Worm (Caenorhabditis elegans) whole organism, young adult: ENCODE data around the gene rpc-2.
A peak's percentile ranks its signal among the peaks of the same experiment; 100 is the strongest.

Source experiments
- C06A6.2 ChIP-seq: fragments of 200-800 bp; sonication (Bioruptor generic); conservative IDR thresholded peaks from 2 replicates; pipeline ENCODE4 v1.3.6; 2022; ENCODE audit warnings: missing genetic modification characterization, missing compliant biosample characterization
- F22D6.2 ChIP-seq: sonication (generic microtip); optimal IDR thresholded peaks from 2 replicates; lab custom pipeline; 2016; ENCODE audit warnings: mild to moderate bottlenecking, missing genetic modification characterization, missing compliant biosample characterization
- F33H1.4 ChIP-seq: fragments of 200-800 bp; sonication (Bioruptor generic); IDR thresholded peaks from 2 replicates; pipeline ENCODE4 v1.3.6; 2022; ENCODE audit warnings: missing genetic modification reagents, missing genetic modification characterization, missing compliant biosample characterization
- F39B2.1 ChIP-seq: fragments of 200-800 bp; sonication (Bioruptor generic); IDR thresholded peaks from 2 replicates; pipeline ENCODE4 v1.3.6; 2022; ENCODE audit warnings: missing genetic modification reagents, missing genetic modification characterization, missing compliant biosample characterization
- F49E8.2 ChIP-seq: sonication (generic microtip); optimal IDR thresholded peaks from 3 replicates; lab custom pipeline; 2017; ENCODE audit warnings: missing genetic modification characterization, mild to moderate bottlenecking, missing compliant biosample characterization, antibody characterized with exemption, moderate library complexity; ENCODE audit not compliant: insufficient read depth
- F52B5.7 ChIP-seq: sonication (generic microtip); optimal IDR thresholded peaks from 2 replicates; lab custom pipeline; 2016; ENCODE audit warnings: mild to moderate bottlenecking, missing genetic modification characterization, missing compliant biosample characterization
- F57C9.4 ChIP-seq: sonication (generic microtip); optimal IDR thresholded peaks from 2 replicates; lab custom pipeline; 2017; ENCODE audit warnings: mild to moderate bottlenecking, missing genetic modification characterization, missing compliant biosample characterization
- K11D2.4 ChIP-seq: fragments of 200-800 bp; sonication (Bioruptor generic); IDR thresholded peaks from 2 replicates; pipeline ENCODE4 v1.3.6; 2022; ENCODE audit warnings: missing genetic modification reagents, missing genetic modification characterization, missing compliant biosample characterization
- T26A5.8 ChIP-seq: sonication (generic microtip); optimal IDR thresholded peaks from 2 replicates; lab custom pipeline; 2016; ENCODE audit warnings: missing genetic modification characterization, missing compliant biosample characterization
- Y53F4B.3 ChIP-seq: fragments of 200-800 bp; sonication (Bioruptor generic); IDR thresholded peaks from 2 replicates; pipeline ENCODE4 v1.3.6; 2022; ENCODE audit warnings: missing genetic modification reagents, missing genetic modification characterization, missing compliant biosample characterization
- aptf-2 ChIP-seq: fragments of 200-800 bp; sonication (Bioruptor generic); conservative IDR thresholded peaks from 2 replicates; pipeline ENCODE4 v1.3.6; 2022; ENCODE audit warnings: missing genetic modification reagents, missing genetic modification characterization, missing compliant biosample characterization
- athp-1 ChIP-seq: sonication (generic microtip); optimal IDR thresholded peaks from 2 replicates; lab custom pipeline; 2017; ENCODE audit warnings: mild to moderate bottlenecking, missing genetic modification characterization, missing compliant biosample characterization
- cebp-1 ChIP-seq, 2 experiments: fragments of 200-800 bp in 1 of 2; sonication (Bioruptor generic) in 1 of 2; sonication (generic microtip) in 1 of 2; IDR thresholded peaks in 1 of 2; optimal IDR thresholded peaks in 1 of 2; 2 replicates each; pipeline versions ENCODE4 v1.3.6 to Lab custom; 2017 to 2022; ENCODE audit warnings: missing compliant biosample characterization in 2 of 2, missing genetic modification characterization in 2 of 2, mild to moderate bottlenecking in 1 of 2, missing genetic modification reagents in 1 of 2, moderate library complexity in 1 of 2
- ceh-100 ChIP-seq: fragments of 200-800 bp; sonication (Bioruptor generic); IDR thresholded peaks from 2 replicates; pipeline ENCODE4 v1.3.6; 2022; ENCODE audit warnings: missing genetic modification reagents, missing genetic modification characterization, missing compliant biosample characterization
- ceh-40 ChIP-seq: fragments of 200-800 bp; sonication (Bioruptor generic); IDR thresholded peaks from 2 replicates; pipeline ENCODE4 v1.3.6; 2022; ENCODE audit warnings: missing genetic modification characterization, missing compliant biosample characterization
- die-1 ChIP-seq: sonication (generic microtip); optimal IDR thresholded peaks from 2 replicates; lab custom pipeline; 2016; ENCODE audit warnings: missing genotype, mild to moderate bottlenecking, missing genetic modification characterization, missing compliant biosample characterization
- dox-1 ChIP-seq: fragments of 200-800 bp; sonication (Bioruptor generic); IDR thresholded peaks from 2 replicates; pipeline ENCODE4 v1.3.6; 2022; ENCODE audit warnings: missing genetic modification reagents, missing genetic modification characterization, missing compliant biosample characterization
- dpff-1 ChIP-seq: sonication (generic microtip); optimal IDR thresholded peaks from 2 replicates; lab custom pipeline; 2017; ENCODE audit warnings: mild to moderate bottlenecking, missing genetic modification characterization, missing compliant biosample characterization
- efl-1 ChIP-seq: fragments of 150-350 bp; optimal IDR thresholded peaks from 2 replicates; lab custom pipeline; 2014; ENCODE audit warnings: missing biosample characterization, missing genetic modification reagents, missing genetic modification characterization
- ekl-4 ChIP-seq: fragments of 200-800 bp; sonication (Bioruptor generic); IDR thresholded peaks from 2 replicates; pipeline ENCODE4 v1.3.6; 2022; ENCODE audit warnings: missing genetic modification reagents, missing genetic modification characterization, missing compliant biosample characterization
- hlh-26 ChIP-seq: fragments of 200-800 bp; sonication (Bioruptor generic); conservative IDR thresholded peaks from 2 replicates; pipeline ENCODE4 v1.3.6; 2022; ENCODE audit warnings: missing genetic modification reagents, missing genetic modification characterization, missing compliant biosample characterization
- hsf-1 ChIP-seq: fragments of 200-800 bp; sonication (Bioruptor generic); IDR thresholded peaks from 2 replicates; pipeline ENCODE4 v1.3.6; 2022; ENCODE audit warnings: missing genetic modification reagents, missing genetic modification characterization, missing compliant biosample characterization
- lin-35 ChIP-seq, 3 experiments: fragments of 150-350 bp in 2 of 3; sonication (generic microtip) in 1 of 3; optimal IDR thresholded peaks; 2 replicates each; lab custom pipeline; 2014 to 2018; ENCODE audit warnings: missing biosample characterization in 3 of 3, missing genetic modification characterization in 3 of 3, missing genetic modification reagents in 3 of 3
- lsl-1 ChIP-seq: fragments of 200-800 bp; sonication (Bioruptor generic); optimal IDR thresholded peaks from 2 replicates; lab custom pipeline; 2018; ENCODE audit warnings: mild to moderate bottlenecking, missing genetic modification characterization, moderate library complexity, missing compliant biosample characterization
- madf-6 ChIP-seq: fragments of 200-800 bp; sonication (Bioruptor generic); IDR thresholded peaks from 2 replicates; pipeline ENCODE4 v1.3.6; 2022; ENCODE audit warnings: missing genetic modification reagents, missing genetic modification characterization, missing compliant biosample characterization
- madf-8 ChIP-seq: fragments of 200-800 bp; sonication (Bioruptor generic); conservative IDR thresholded peaks from 2 replicates; pipeline ENCODE4 v1.3.6; 2022; ENCODE audit warnings: missing genetic modification reagents, missing genetic modification characterization, missing compliant biosample characterization
- mcd-1 ChIP-seq: fragments of 200-800 bp; sonication (Bioruptor generic); IDR thresholded peaks from 2 replicates; pipeline ENCODE4 v1.3.6; 2022; ENCODE audit warnings: missing genetic modification reagents, missing genetic modification characterization, missing compliant biosample characterization
- mxl-1 ChIP-seq: sonication (generic microtip); optimal IDR thresholded peaks from 2 replicates; lab custom pipeline; 2016; ENCODE audit warnings: missing genetic modification characterization, missing compliant biosample characterization
- nhr-27 ChIP-seq: fragments of 200-800 bp; sonication (Bioruptor generic); optimal IDR thresholded peaks from 2 replicates; lab custom pipeline; 2018; ENCODE audit warnings: mild to moderate bottlenecking, missing genetic modification characterization, moderate library complexity, missing compliant biosample characterization
- nhr-80 ChIP-seq: sonication (generic microtip); optimal IDR thresholded peaks from 2 replicates; lab custom pipeline; 2016; ENCODE audit warnings: missing genetic modification characterization, missing compliant biosample characterization
- nhr-90 ChIP-seq: sonication (generic microtip); optimal IDR thresholded peaks from 2 replicates; lab custom pipeline; 2016; ENCODE audit warnings: missing genotype, mild to moderate bottlenecking, missing genetic modification characterization, missing compliant biosample characterization
- pha-4 ChIP-seq: fragments of 150-350 bp; sonication (generic microtip); optimal IDR thresholded peaks from 2 replicates; lab custom pipeline; 2014; ENCODE audit warnings: missing biosample characterization, missing genetic modification reagents, missing genetic modification characterization
- rcor-1 ChIP-seq: fragments of 200-800 bp; sonication (Bioruptor generic); IDR thresholded peaks from 2 replicates; pipeline ENCODE4 v1.3.6; 2022; ENCODE audit warnings: missing genetic modification reagents, missing genetic modification characterization, missing compliant biosample characterization
- rec-8 ChIP-seq, 2 experiments: sonication (generic microtip); optimal IDR thresholded peaks; 2 replicates each; lab custom pipeline; 2016; ENCODE audit warnings: mild to moderate bottlenecking in 2 of 2, missing genetic modification characterization in 2 of 2, missing genetic modification reagents in 2 of 2, missing genotype in 2 of 2, missing biosample characterization in 1 of 2, missing compliant biosample characterization in 1 of 2, moderate library complexity in 1 of 2
- snpc-1.3 ChIP-seq: sonication (generic microtip); optimal IDR thresholded peaks from 2 replicates; lab custom pipeline; 2017; ENCODE audit warnings: missing genetic modification characterization, mild to moderate bottlenecking, missing compliant biosample characterization, antibody characterized with exemption, moderate library complexity, missing genotype, missing genetic modification reagents; ENCODE audit not compliant: insufficient read depth
- somi-1 ChIP-seq: fragments of 200-800 bp; sonication (Bioruptor generic); optimal IDR thresholded peaks from 2 replicates; lab custom pipeline; 2018; ENCODE audit warnings: mild to moderate bottlenecking, missing genetic modification characterization, missing compliant biosample characterization
- sptf-2 ChIP-seq: fragments of 200-800 bp; sonication (Bioruptor generic); optimal IDR thresholded peaks from 2 replicates; lab custom pipeline; 2018; ENCODE audit warnings: mild to moderate bottlenecking, missing genetic modification characterization, missing compliant biosample characterization
- tbx-9 ChIP-seq: sonication (generic microtip); optimal IDR thresholded peaks from 2 replicates; lab custom pipeline; 2016; ENCODE audit warnings: borderline replicate concordance, missing genetic modification characterization, inconsistent platforms, missing compliant biosample characterization
- xnd-1 ChIP-seq: sonication (generic microtip); optimal IDR thresholded peaks from 2 replicates; lab custom pipeline; 2016; ENCODE audit warnings: missing genotype, missing genetic modification reagents, missing genetic modification characterization, missing compliant biosample characterization
- zfh-2 ChIP-seq: fragments of 200-800 bp; sonication (Bioruptor generic); conservative IDR thresholded peaks from 2 replicates; pipeline ENCODE4 v1.3.6; 2022; ENCODE audit warnings: missing genetic modification reagents, missing genetic modification characterization, missing compliant biosample characterization
- ztf-6 ChIP-seq: fragments of 200-800 bp; sonication (Bioruptor generic); IDR thresholded peaks from 2 replicates; pipeline ENCODE4 v1.3.6; 2022; ENCODE audit warnings: missing genetic modification reagents, missing genetic modification characterization, missing compliant biosample characterization

The rpc-2 gene

ce11 chrIII:5521930-5522329 lies 35.2 kb upstream of the rpc-2 start, which contains the start of gene D1044.4:
D1044.4 (minus strand) TSS chrIII:5522030.
- TF ChIP-seq rcor-1 (GFP tag; lab: Robert Waterston, UW) (no peak), F57C9.4 (tag; lab: Kevin White, UChicago) (no peak), rec-8 (tag; optimal IDR thresholded peaks at IDR 0.05; lab: Kevin White, UChicago) (no peak), sptf-2 (GFP tag; lab: Kevin White, UChicago) (no peak), ekl-4 (GFP tag; lab: Robert Waterston, UW) (no peak), dox-1 (no peak), hlh-26 (GFP tag; lab: Robert Waterston, UW) (no peak), cebp-1 (GFP tag; IDR thresholded peaks at IDR 0.05; lab: Robert Waterston, UW) (no peak), cebp-1 (tag; optimal IDR thresholded peaks at IDR 0.05; lab: Kevin White, UChicago) (no peak), die-1 (tag; lab: Kevin White, UChicago) (no peak), ceh-100 (GFP tag; lab: Robert Waterston, UW) (no peak), tbx-9 (tag; lab: Kevin White, UChicago) (no peak), mxl-1 (tag; lab: Kevin White, UChicago) (no peak), T26A5.8 (tag; lab: Kevin White, UChicago) (no peak), F22D6.2 (tag; lab: Kevin White, UChicago) (no peak), K11D2.4 (GFP tag; lab: Robert Waterston, UW) (no peak), aptf-2 (GFP tag; lab: Robert Waterston, UW) (no peak), nhr-90 (no peak), F39B2.1 (GFP tag; lab: Robert Waterston, UW) (no peak), somi-1 (GFP tag; lab: Kevin White, UChicago) (no peak), nhr-27 (tag; lab: Kevin White, UChicago) (no peak)

- TF ChIP-seq F52B5.7 (tag; lab: Kevin White, UChicago) (no peak), ceh-40 (GFP tag; lab: Robert Waterston, UW) (no peak), lsl-1 (GFP tag; lab: Kevin White, UChicago) (no peak), nhr-80 (tag; lab: Kevin White, UChicago) (no peak), C06A6.2 (no peak)
These were observed 31.2 kb upstream of the rpc-2 start, which contains the start of gene dex-1 for ce11 chrIII:5525973-5526372. dex-1 (plus strand) TSS chrIII:5526104.

- TF ChIP-seq madf-8 (GFP tag; lab: Robert Waterston, UW) = 0 out of 2 replicates have a peak, but pooled peaks have one; percentile 10
- TF ChIP-seq xnd-1 = peak; percentile 6
- peak; percentile 79 for TF ChIP-seq madf-6 (GFP tag; lab: Robert Waterston, UW)
- TF ChIP-seq lin-35 (GFP tag; optimal IDR thresholded peaks at IDR 0.05; lab: Kevin White, UChicago) = no peak
- TF ChIP-seq nhr-27 (tag; lab: Kevin White, UChicago) = no peak
- TF ChIP-seq hsf-1 (GFP tag; lab: Robert Waterston, UW) = no peak
- peak; percentile 67 for TF ChIP-seq F49E8.2 (tag; lab: Kevin White, UChicago)
- TF ChIP-seq efl-1 = peak; percentile 80
- TF ChIP-seq F33H1.4 (GFP tag; lab: Robert Waterston, UW) = 0 out of 2 replicates have a peak, but pooled peaks have one; percentile 38
These were observed 15.4 kb upstream of the rpc-2 start for ce11 chrIII:5541777-5542176.

ce11 chrIII:5543050-5543449 lies 14.1 kb upstream of the rpc-2 start, which contains the start of gene D1044.6:
D1044.6 (minus strand) TSS chrIII:5543177.
- no peak for TF ChIP-seq ztf-6
- TF ChIP-seq rcor-1 (GFP tag; lab: Robert Waterston, UW) = no peak
- no peak for TF ChIP-seq dpff-1
- TF ChIP-seq F33H1.4 (GFP tag; lab: Robert Waterston, UW) = peak; percentile 81
- TF ChIP-seq nhr-80 (tag; lab: Kevin White, UChicago) = peak; percentile 8
- no peak for TF ChIP-seq pha-4 (tag; lab: Kevin White, UChicago)
- peak; percentile 71 for TF ChIP-seq xnd-1
- TF ChIP-seq madf-8 (GFP tag; lab: Robert Waterston, UW) = peak; percentile 49
- peak; percentile 78 for TF ChIP-seq madf-6 (GFP tag; lab: Robert Waterston, UW)
- no peak for TF ChIP-seq mcd-1 (GFP tag; lab: Robert Waterston, UW)
- TF ChIP-seq athp-1 (tag; lab: Kevin White, UChicago) = no peak
- TF ChIP-seq zfh-2 (GFP tag; lab: Robert Waterston, UW) = no peak
- no peak for TF ChIP-seq Y53F4B.3 (GFP tag; lab: Robert Waterston, UW)
- TF ChIP-seq lsl-1 (GFP tag; lab: Kevin White, UChicago) = peak; percentile 79
- peak; percentile 2 for TF ChIP-seq snpc-1.3
